Worm (Caenorhabditis elegans) whole organism, mixed stage, embryonic: ENCODE measurements around the gene R05G9.5.

Experiments used
- M03D4.4 ChIP-seq: sonication (generic microtip); optimal IDR thresholded peaks from 2 replicates; lab custom pipeline; 2017; ENCODE audit warnings: mild to moderate bottlenecking, missing genetic modification characterization, missing compliant biosample characterization
- bed-3 ChIP-seq: fragments of 200-800 bp; sonication (Bioruptor generic); optimal IDR thresholded peaks from 3 replicates; lab custom pipeline; 2018; ENCODE audit warnings: mild to moderate bottlenecking, missing genetic modification characterization, moderate library complexity, missing compliant biosample characterization
- blmp-1 ChIP-seq: fragments of 150-350 bp; optimal IDR thresholded peaks from 2 replicates; lab custom pipeline; 2014; ENCODE audit warnings: missing biosample characterization, missing genetic modification characterization
- ceh-39 ChIP-seq: fragments of 150-350 bp; optimal IDR thresholded peaks from 2 replicates; lab custom pipeline; 2014; ENCODE audit warnings: missing biosample characterization, missing genetic modification characterization
- ceh-43 ChIP-seq: fragments of 200-800 bp; sonication (Bioruptor generic); optimal IDR thresholded peaks from 2 replicates; lab custom pipeline; 2018; ENCODE audit warnings: mild to moderate bottlenecking, missing genetic modification characterization, moderate library complexity, missing compliant biosample characterization
- ceh-83 ChIP-seq: fragments of 200-800 bp; sonication (Bioruptor generic); optimal IDR thresholded peaks from 2 replicates; lab custom pipeline; 2018; ENCODE audit warnings: mild to moderate bottlenecking, missing genetic modification characterization, missing compliant biosample characterization
- ces-1 ChIP-seq: fragments of 150-350 bp; optimal IDR thresholded peaks from 2 replicates; lab custom pipeline; 2014; ENCODE audit warnings: missing biosample characterization, missing genetic modification reagents, missing genetic modification characterization
- cnd-1 ChIP-seq: fragments of 200-800 bp; sonication (Bioruptor generic); optimal IDR thresholded peaks from 2 replicates; lab custom pipeline; 2018; ENCODE audit warnings: mild to moderate bottlenecking, missing genetic modification characterization, missing compliant biosample characterization
- drap-1 ChIP-seq: fragments of 200-800 bp; sonication (Bioruptor generic); optimal IDR thresholded peaks from 3 replicates; lab custom pipeline; 2018; ENCODE audit warnings: mild to moderate bottlenecking, missing genetic modification characterization, missing compliant biosample characterization
- elt-1 ChIP-seq: sonication (generic microtip); optimal IDR thresholded peaks from 2 replicates; lab custom pipeline; 2017; ENCODE audit warnings: missing genetic modification characterization, mild to moderate bottlenecking, missing compliant biosample characterization, antibody characterized with exemption, moderate library complexity, borderline replicate concordance; ENCODE audit not compliant: insufficient read depth
- elt-3 ChIP-seq: fragments of 150-350 bp; optimal IDR thresholded peaks from 2 replicates; lab custom pipeline; 2014; ENCODE audit warnings: missing biosample characterization, missing genetic modification characterization
- flh-1 ChIP-seq: fragments of 200-800 bp; sonication (Bioruptor generic); optimal IDR thresholded peaks from 2 replicates; lab custom pipeline; 2018; ENCODE audit warnings: mild to moderate bottlenecking, missing genetic modification characterization, moderate library complexity, missing compliant biosample characterization
- ham-2 ChIP-seq: fragments of 200-800 bp; sonication (Bioruptor generic); optimal IDR thresholded peaks from 2 replicates; lab custom pipeline; 2018; ENCODE audit warnings: mild to moderate bottlenecking, missing genetic modification characterization, missing compliant biosample characterization
- hlh-1 ChIP-seq: fragments of 150-350 bp; optimal IDR thresholded peaks from 2 replicates; lab custom pipeline; 2014; ENCODE audit warnings: missing biosample characterization, missing genetic modification reagents, missing genetic modification characterization
- lin-13 ChIP-seq: fragments of 150-350 bp; optimal IDR thresholded peaks from 2 replicates; lab custom pipeline; 2014; ENCODE audit warnings: missing biosample characterization, missing genetic modification characterization
- lin-32 ChIP-seq: fragments of 200-800 bp; sonication (Bioruptor generic); optimal IDR thresholded peaks from 2 replicates; lab custom pipeline; 2018; ENCODE audit warnings: mild to moderate bottlenecking, missing genetic modification characterization, missing compliant biosample characterization
- lsy-2 ChIP-seq: fragments of 150-350 bp; optimal IDR thresholded peaks from 2 replicates; lab custom pipeline; 2014; ENCODE audit warnings: missing biosample characterization, missing genetic modification characterization
- mep-1 ChIP-seq: fragments of 150-350 bp; optimal IDR thresholded peaks from 2 replicates; lab custom pipeline; 2017; ENCODE audit warnings: missing biosample characterization, missing genetic modification reagents, missing genetic modification characterization, inconsistent platforms
- mls-2 ChIP-seq: sonication (generic microtip); optimal IDR thresholded peaks from 2 replicates; lab custom pipeline; 2016; ENCODE audit warnings: mild to moderate bottlenecking, missing genetic modification characterization, moderate library complexity, missing compliant biosample characterization
- nhr-12 ChIP-seq: fragments of 150-350 bp; optimal IDR thresholded peaks from 2 replicates; lab custom pipeline; 2014; ENCODE audit warnings: missing biosample characterization, missing genetic modification characterization
- nhr-2 ChIP-seq: fragments of 150-350 bp; optimal IDR thresholded peaks from 2 replicates; lab custom pipeline; 2014; ENCODE audit warnings: missing biosample characterization, missing genetic modification characterization
- nhr-237 ChIP-seq: fragments of 150-350 bp; optimal IDR thresholded peaks from 2 replicates; lab custom pipeline; 2014; ENCODE audit warnings: missing biosample characterization, missing genetic modification characterization
- nhr-28 ChIP-seq: fragments of 150-350 bp; optimal IDR thresholded peaks from 2 replicates; lab custom pipeline; 2014; ENCODE audit warnings: missing biosample characterization, missing genetic modification characterization
- nhr-76 ChIP-seq: sonication (generic microtip); optimal IDR thresholded peaks from 2 replicates; lab custom pipeline; 2017; ENCODE audit warnings: missing biosample characterization, missing genetic modification characterization
- pha-4 ChIP-seq: fragments of 150-350 bp; optimal IDR thresholded peaks from 2 replicates; lab custom pipeline; 2018; ENCODE audit warnings: missing biosample characterization, missing genetic modification reagents, missing genetic modification characterization
- sem-2 ChIP-seq: fragments of 200-800 bp; sonication (Bioruptor generic); optimal IDR thresholded peaks from 2 replicates; lab custom pipeline; 2018; ENCODE audit warnings: mild to moderate bottlenecking, missing genetic modification characterization, missing compliant biosample characterization
- snpc-4 ChIP-seq: fragments of 150-350 bp; optimal IDR thresholded peaks from 2 replicates; lab custom pipeline; 2014; ENCODE audit warnings: missing biosample characterization, missing genetic modification characterization
- unc-120 ChIP-seq: sonication (generic microtip); optimal IDR thresholded peaks from 2 replicates; lab custom pipeline; 2017; ENCODE audit warnings: missing genetic modification characterization, missing compliant biosample characterization; ENCODE audit not compliant: poor library complexity, severe bottlenecking
- unc-39 ChIP-seq: fragments of 150-350 bp; optimal IDR thresholded peaks from 2 replicates; lab custom pipeline; 2014; ENCODE audit warnings: missing biosample characterization, missing genetic modification characterization
- zip-8 ChIP-seq: fragments of 150-350 bp; optimal IDR thresholded peaks from 2 replicates; lab custom pipeline; 2014; ENCODE audit warnings: missing biosample characterization, missing genetic modification characterization
- ztf-11 ChIP-seq: fragments of 150-350 bp; optimal IDR thresholded peaks from 2 replicates; lab custom pipeline; 2014; ENCODE audit warnings: missing biosample characterization, missing genetic modification characterization

R05G9.5 gene

ce11 chrII:6528629-6529028, 28.6 kb upstream of the R05G9.5 start, which contains the start of gene C56E6.4:
Gene C56E6.4, minus strand, starts transcription at chrII:6528729.
- TF ChIP-seq unc-39 (tag; lab: Kevin White, UChicago): no peak
- no peak for TF ChIP-seq nhr-2 (tag; lab: Kevin White, UChicago)
- TF ChIP-seq blmp-1 (tag; lab: Kevin White, UChicago): no peak
- no peak for TF ChIP-seq ham-2 (GFP tag; lab: Kevin White, UChicago)
- no peak for TF ChIP-seq flh-1 (GFP tag; lab: Kevin White, UChicago)
- no peak for TF ChIP-seq snpc-4 (tag; lab: Kevin White, UChicago)
- no peak for TF ChIP-seq hlh-1 (tag; lab: Kevin White, UChicago)
- no peak for TF ChIP-seq ceh-83 (GFP tag; lab: Kevin White, UChicago)
- no peak for TF ChIP-seq lsy-2 (tag; lab: Kevin White, UChicago)
- no peak for TF ChIP-seq ces-1
- no peak for TF ChIP-seq M03D4.4 (tag; lab: Kevin White, UChicago)
- TF ChIP-seq drap-1: no peak
- no peak for TF ChIP-seq cnd-1 (tag; lab: Kevin White, UChicago)
- no peak for TF ChIP-seq bed-3
- TF ChIP-seq unc-120 (tag; lab: Kevin White, UChicago): no peak
- no peak for TF ChIP-seq pha-4 (tag; lab: Kevin White, UChicago)
- TF ChIP-seq mep-1 (tag; lab: Kevin White, UChicago): no peak
- no peak for TF ChIP-seq ceh-39 (tag; lab: Kevin White, UChicago)

- TF ChIP-seq bed-3 (no peak), nhr-12 (tag; lab: Kevin White, UChicago) (no peak), nhr-237 (tag; lab: Kevin White, UChicago) (no peak), zip-8 (no peak), lsy-2 (tag; lab: Kevin White, UChicago) (no peak), drap-1 (no peak), snpc-4 (tag; lab: Kevin White, UChicago) (no peak), unc-39 (tag; lab: Kevin White, UChicago) (no peak), elt-1 (no peak), ham-2 (GFP tag; lab: Kevin White, UChicago) (no peak), mls-2 (no peak), ceh-39 (tag; lab: Kevin White, UChicago) (no peak), nhr-2 (tag; lab: Kevin White, UChicago) (no peak), lin-13 (tag; lab: Kevin White, UChicago) (no peak), lin-32 (GFP tag; lab: Kevin White, UChicago) (no peak), nhr-76 (no peak), ceh-43 (GFP tag; lab: Kevin White, UChicago) (no peak), flh-1 (GFP tag; lab: Kevin White, UChicago) (no peak), sem-2 (GFP tag; lab: Kevin White, UChicago) (no peak)
Observed at ce11 chrII:6526136-6526684, 26.1 kb upstream of the R05G9.5 start.

ce11 chrII:6524501-6524977, 24.5 kb upstream of the R05G9.5 start, which contains the start of gene C56E6.2:
Gene C56E6.2, plus strand, starts transcription at chrII:6524927.
- no peak for TF ChIP-seq nhr-28 (tag; lab: Kevin White, UChicago)
- TF ChIP-seq zip-8: no peak
- TF ChIP-seq cnd-1 (tag; lab: Kevin White, UChicago): no peak
- peak; percentile 81 for TF ChIP-seq elt-1
- TF ChIP-seq lin-32 (GFP tag; lab: Kevin White, UChicago): no peak
- no peak for TF ChIP-seq ceh-83 (GFP tag; lab: Kevin White, UChicago)
- no peak for TF ChIP-seq unc-39 (tag; lab: Kevin White, UChicago)

- TF ChIP-seq nhr-12 (tag; lab: Kevin White, UChicago): no peak
- no peak for TF ChIP-seq ceh-83 (GFP tag; lab: Kevin White, UChicago)
- TF ChIP-seq zip-8: no peak
- no peak for TF ChIP-seq mep-1 (tag; lab: Kevin White, UChicago)
- TF ChIP-seq elt-3 (tag; lab: Kevin White, UChicago): no peak
- TF ChIP-seq ceh-39 (tag; lab: Kevin White, UChicago): no peak
- no peak for TF ChIP-seq mls-2
- TF ChIP-seq cnd-1 (tag; lab: Kevin White, UChicago): no peak
- TF ChIP-seq nhr-2 (tag; lab: Kevin White, UChicago): no peak
- TF ChIP-seq unc-120 (tag; lab: Kevin White, UChicago): no peak
- no peak for TF ChIP-seq nhr-76
- TF ChIP-seq lin-32 (GFP tag; lab: Kevin White, UChicago): no peak
- no peak for TF ChIP-seq lin-13 (tag; lab: Kevin White, UChicago)
- TF ChIP-seq ztf-11 (tag; lab: Kevin White, UChicago): no peak
- no peak for TF ChIP-seq sem-2 (GFP tag; lab: Kevin White, UChicago)
- TF ChIP-seq ces-1: no peak
- no peak for TF ChIP-seq nhr-28 (tag; lab: Kevin White, UChicago)
Observed at ce11 chrII:6523940-6524339, 23.9 kb upstream of the R05G9.5 start.
